Worm (Caenorhabditis elegans): ENCODE data around the gene C07H6.2.

DNA sequence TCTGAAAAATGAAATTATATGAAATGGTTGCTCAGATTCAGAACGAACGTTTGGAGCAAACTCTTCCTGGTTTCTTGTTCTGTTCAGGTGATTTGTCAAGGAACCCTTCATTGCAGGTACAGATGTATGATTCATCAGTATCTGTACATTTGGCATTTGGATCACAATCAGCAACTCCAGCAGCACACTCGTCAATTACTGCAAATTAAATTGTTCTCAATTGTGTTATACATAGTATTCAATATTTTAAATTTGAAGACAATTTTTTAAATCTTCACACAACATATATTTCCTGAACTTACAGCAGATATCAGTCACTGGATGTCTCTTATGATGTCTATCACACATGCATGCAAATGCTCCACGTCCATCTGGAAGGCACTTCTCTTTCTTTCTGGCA lies 36.0 kb upstream of the C07H6.2 start:
- no peak for TF ChIP-seq nhr-237 (tag; optimal IDR thresholded peaks at IDR 0.05)
- TF ChIP-seq snpc-4 (tag; optimal IDR thresholded peaks at IDR 0.05), result no peak
- no peak for TF ChIP-seq ZK546.5 (tag; optimal IDR thresholded peaks at IDR 0.05)
- no peak for TF ChIP-seq lsy-2 (tag; optimal IDR thresholded peaks at IDR 0.05)
- no peak for TF ChIP-seq lin-39 (tag; optimal IDR thresholded peaks at IDR 0.05)
- no peak for TF ChIP-seq lin-13 (GFP tag; optimal IDR thresholded peaks at IDR 0.05)
- no peak for TF ChIP-seq nhr-11 (tag; optimal IDR thresholded peaks at IDR 0.05)
- no peak for TF ChIP-seq ama-1 (optimal IDR thresholded peaks at IDR 0.05)
- no peak for TF ChIP-seq aha-1 (tag)
- TF ChIP-seq F10B5.3 (tag; optimal IDR thresholded peaks at IDR 0.05), result no peak
- TF ChIP-seq ceh-82 (tag; optimal IDR thresholded peaks at IDR 0.05), result no peak
- TF ChIP-seq mdl-1 (tag; optimal IDR thresholded peaks at IDR 0.05), result no peak
